Fruit fly (Drosophila melanogaster) whole organism, embryonic: ENCODE results near the gene CG13364.
A peak's percentile ranks its signal among the peaks of the same experiment; 100 is the strongest.

Source experiments
- Adf1 ChIP-seq: fragments of 200-800 bp; sonication (Bioruptor generic); IDR thresholded peaks from 2 replicates; pipeline ENCODE4 v1.3.6; 2022; ENCODE audit warnings: missing biosample characterization, missing genetic modification characterization
- Asciz ChIP-seq: fragments of 200-800 bp; sonication (Bioruptor generic); optimal IDR thresholded peaks from 2 replicates; lab custom pipeline; 2017; ENCODE audit warnings: missing biosample characterization, mild to moderate bottlenecking, missing genetic modification characterization, missing genetic modification reagents
- Atf3 ChIP-seq: fragments of 200-800 bp; sonication (Bioruptor generic); optimal IDR thresholded peaks from 3 replicates; lab custom pipeline; 2016; ENCODE audit warnings: missing biosample characterization, missing genetic modification characterization
- Awh ChIP-seq: fragments of 200-800 bp; sonication (Bioruptor generic); IDR thresholded peaks from 2 replicates; pipeline ENCODE4, ENCODE4 v1.3.6; 2022; ENCODE audit warnings: missing biosample characterization, missing genetic modification characterization
- CG10147 ChIP-seq: fragments of 200-800 bp; sonication (Bioruptor generic); optimal IDR thresholded peaks from 2 replicates; lab custom pipeline; 2019; ENCODE audit warnings: missing biosample characterization, mild to moderate bottlenecking, missing genetic modification characterization, moderate library complexity
- CG10462 ChIP-seq: fragments of 200-800 bp; sonication (Bioruptor generic); optimal IDR thresholded peaks from 2 replicates; lab custom pipeline; 2016; ENCODE audit warnings: missing biosample characterization, missing genetic modification characterization
- CG11695 ChIP-seq: fragments of 200-800 bp; sonication (Bioruptor generic); IDR thresholded peaks from 3 replicates; pipeline ENCODE4 v1.3.6; 2022; ENCODE audit warnings: missing biosample characterization, missing genetic modification characterization
- CG15269 ChIP-seq: fragments of 200-800 bp; sonication (Bioruptor generic); optimal IDR thresholded peaks from 2 replicates; lab custom pipeline; 2018; ENCODE audit warnings: missing biosample characterization, mild to moderate bottlenecking, missing genetic modification characterization, moderate library complexity
- CG15479 ChIP-seq: fragments of 200-800 bp; sonication (Bioruptor generic); optimal IDR thresholded peaks from 3 replicates; lab custom pipeline; 2019; ENCODE audit warnings: missing biosample characterization, mild to moderate bottlenecking, missing genetic modification characterization, moderate library complexity
- CG17328 ChIP-seq: fragments of 200-800 bp; sonication (Bioruptor generic); IDR thresholded peaks from 2 replicates; pipeline ENCODE4 v1.3.6; 2022; ENCODE audit warnings: missing biosample characterization, missing genetic modification characterization
- CG2202 ChIP-seq: fragments of 200-800 bp; sonication (Bioruptor generic); optimal IDR thresholded peaks from 2 replicates; lab custom pipeline; 2018; ENCODE audit warnings: missing biosample characterization, mild to moderate bottlenecking, missing genetic modification characterization
- CG4360 ChIP-seq: fragments of 200-800 bp; sonication (Bioruptor generic); IDR thresholded peaks from 2 replicates; pipeline ENCODE4 v1.3.6; 2022; ENCODE audit warnings: missing biosample characterization, missing genetic modification characterization
- CG6689 ChIP-seq: fragments of 200-800 bp; sonication (Bioruptor generic); IDR thresholded peaks from 2 replicates; pipeline ENCODE4 v1.3.6; 2022; ENCODE audit warnings: missing biosample characterization, missing genetic modification characterization
- CG7556 ChIP-seq: fragments of 200-800 bp; sonication (Bioruptor generic); optimal IDR thresholded peaks from 2 replicates; lab custom pipeline; 2017; ENCODE audit warnings: missing biosample characterization, mild to moderate bottlenecking, missing genetic modification characterization
- CG7928 ChIP-seq: fragments of 200-800 bp; sonication (Bioruptor generic); optimal IDR thresholded peaks from 2 replicates; lab custom pipeline; 2017; ENCODE audit warnings: missing biosample characterization, mild to moderate bottlenecking, missing genetic modification characterization
- CG8388 ChIP-seq: fragments of 200-800 bp; sonication (Bioruptor generic); optimal IDR thresholded peaks from 2 replicates; lab custom pipeline; 2019; ENCODE audit warnings: missing biosample characterization, mild to moderate bottlenecking, missing genetic modification characterization, moderate library complexity
- CG9817 ChIP-seq: fragments of 200-800 bp; sonication (Bioruptor generic); optimal IDR thresholded peaks from 2 replicates; lab custom pipeline; 2018; ENCODE audit warnings: missing biosample characterization, mild to moderate bottlenecking, missing genetic modification characterization, moderate library complexity
- CrebB ChIP-seq: fragments of 200-800 bp; sonication (Bioruptor generic); optimal IDR thresholded peaks from 3 replicates; lab custom pipeline; 2018; ENCODE audit warnings: missing biosample characterization, mild to moderate bottlenecking, missing genetic modification characterization
- D19A ChIP-seq: fragments of 200-800 bp; optimal IDR thresholded peaks from 3 replicates; lab custom pipeline; 2019; ENCODE audit warnings: missing biosample characterization, mild to moderate bottlenecking, missing genetic modification characterization, moderate library complexity
- Dad ChIP-seq: fragments of 200-800 bp; sonication (Bioruptor generic); optimal IDR thresholded peaks from 3 replicates; lab custom pipeline; 2016; ENCODE audit warnings: missing biosample characterization, missing genetic modification characterization
- Ets65A ChIP-seq: fragments of 200-800 bp; sonication (Bioruptor generic); peaks from one replicate; lab custom pipeline; 2016; ENCODE audit warnings: missing biosample characterization, missing genetic modification characterization
- Hr78 ChIP-seq, 2 experiments: fragments of 200-800 bp in 1 of 2; fragments of >200 bp in 1 of 2; sonication (Bioruptor generic) in 1 of 2; optimal IDR thresholded peaks; 2 replicates each; lab custom pipeline; 2017 to 2019; ENCODE audit warnings: missing biosample characterization in 2 of 2, missing genetic modification characterization in 2 of 2, mild to moderate bottlenecking in 1 of 2, moderate library complexity in 1 of 2
- Max ChIP-seq: fragments of 200-800 bp; sonication (Bioruptor generic); optimal IDR thresholded peaks from 2 replicates; lab custom pipeline; 2016; ENCODE audit warnings: missing biosample characterization, mild to moderate bottlenecking, missing genetic modification characterization
- Nf-YC ChIP-seq: fragments of 200-800 bp; optimal IDR thresholded peaks from 3 replicates; lab custom pipeline; 2019; ENCODE audit warnings: missing biosample characterization, mild to moderate bottlenecking, missing genetic modification characterization, moderate library complexity
- Six4 ChIP-seq: fragments of 200-800 bp; sonication (Bioruptor generic); optimal IDR thresholded peaks from 2 replicates; lab custom pipeline; 2016; ENCODE audit warnings: missing biosample characterization, missing genetic modification characterization
- Sry-β ChIP-seq: fragments of 200-800 bp; sonication (Bioruptor generic); optimal IDR thresholded peaks from 2 replicates; lab custom pipeline; 2018; ENCODE audit warnings: missing biosample characterization, mild to moderate bottlenecking, missing genetic modification characterization, moderate library complexity
- ab ChIP-seq: fragments of 200-800 bp; sonication (Bioruptor generic); optimal IDR thresholded peaks from 2 replicates; lab custom pipeline; 2016; ENCODE audit warnings: missing biosample characterization, missing genetic modification characterization
- abd-A ChIP-seq: fragments of 200-800 bp; sonication (Bioruptor generic); optimal IDR thresholded peaks from 3 replicates; lab custom pipeline; 2019; ENCODE audit warnings: missing biosample characterization, mild to moderate bottlenecking, missing genetic modification characterization, moderate library complexity
- amos ChIP-seq: fragments of 200-800 bp; sonication (Bioruptor generic); IDR thresholded peaks from 2 replicates; pipeline ENCODE4 v1.3.6; 2022; ENCODE audit warnings: missing biosample characterization, missing genetic modification characterization; ENCODE audit not compliant: partially characterized antibody
- ash1 ChIP-seq: fragments of 200-800 bp; sonication (Bioruptor generic); optimal IDR thresholded peaks from 2 replicates; lab custom pipeline; 2018; ENCODE audit warnings: missing biosample characterization, mild to moderate bottlenecking, missing genetic modification characterization
- ato ChIP-seq: fragments of 200-800 bp; sonication (Bioruptor generic); IDR thresholded peaks from 2 replicates; pipeline ENCODE4 v1.3.6; 2022; ENCODE audit warnings: missing biosample characterization, missing genetic modification characterization; ENCODE audit not compliant: partially characterized antibody
- br ChIP-seq: fragments of >200 bp; optimal IDR thresholded peaks from 2 replicates; lab custom pipeline; 2017
- cg ChIP-seq: fragments of 200-800 bp; sonication (Bioruptor generic); optimal IDR thresholded peaks from 3 replicates; lab custom pipeline; 2019; ENCODE audit warnings: missing biosample characterization, mild to moderate bottlenecking, missing genetic modification characterization, moderate library complexity
- ci ChIP-seq: fragments of 200-800 bp; sonication (Bioruptor generic); IDR thresholded peaks from 3 replicates; pipeline ENCODE4 v1.3.6; 2022; ENCODE audit warnings: missing biosample characterization, missing genetic modification characterization
- en ChIP-seq: fragments of 200-800 bp; sonication (Bioruptor generic); optimal IDR thresholded peaks from 2 replicates; lab custom pipeline; 2016; ENCODE audit warnings: missing biosample characterization, missing genetic modification characterization
- esg ChIP-seq: fragments of 200-800 bp; sonication (Bioruptor generic); conservative IDR thresholded peaks from 2 replicates; pipeline ENCODE4 v1.3.6; 2022; ENCODE audit warnings: missing biosample characterization, missing genetic modification characterization
- fd96Cb ChIP-seq: fragments of 200-800 bp; sonication (Bioruptor generic); optimal IDR thresholded peaks from 2 replicates; lab custom pipeline; 2018; ENCODE audit warnings: missing biosample characterization, mild to moderate bottlenecking, missing genetic modification characterization, moderate library complexity
- h ChIP-seq: fragments of >200 bp; optimal IDR thresholded peaks from 2 replicates; lab custom pipeline; 2017
- ken ChIP-seq: fragments of 200-800 bp; sonication (Bioruptor generic); IDR thresholded peaks from 3 replicates; pipeline ENCODE4 v1.3.6; 2022; ENCODE audit warnings: missing biosample characterization, missing genetic modification characterization
- knrl ChIP-seq: fragments of 200-800 bp; sonication (Bioruptor generic); IDR thresholded peaks from 3 replicates; pipeline ENCODE4 v1.3.6; 2022; ENCODE audit warnings: missing biosample characterization, missing genetic modification characterization; ENCODE audit not compliant: partially characterized antibody
- lmd ChIP-seq: fragments of 200-800 bp; sonication (Bioruptor generic); IDR thresholded peaks from 2 replicates; pipeline ENCODE4 v1.3.6; 2022; ENCODE audit warnings: missing biosample characterization, missing genetic modification characterization
- mld ChIP-seq: fragments of 200-800 bp; sonication (Bioruptor generic); IDR thresholded peaks from 3 replicates; pipeline ENCODE4 v1.3.6; 2022; ENCODE audit warnings: missing biosample characterization, missing genetic modification characterization; ENCODE audit not compliant: partially characterized antibody
- nom ChIP-seq: fragments of 200-800 bp; sonication (Bioruptor generic); optimal IDR thresholded peaks from 2 replicates; lab custom pipeline; 2017; ENCODE audit warnings: missing biosample characterization, missing genetic modification characterization, mild to moderate bottlenecking, moderate library complexity, missing genetic modification reagents
- pnt ChIP-seq: fragments of 200-800 bp; sonication (Bioruptor generic); optimal IDR thresholded peaks from 3 replicates; lab custom pipeline; 2016; ENCODE audit warnings: missing biosample characterization, missing genetic modification characterization
- row ChIP-seq: fragments of 200-800 bp; sonication (Bioruptor generic); IDR thresholded peaks from 3 replicates; pipeline ENCODE4 v1.3.6; 2022; ENCODE audit warnings: missing biosample characterization, missing genetic modification characterization
- sima ChIP-seq: fragments of 200-800 bp; sonication (Bioruptor generic); optimal IDR thresholded peaks from 2 replicates; lab custom pipeline; 2016; ENCODE audit warnings: missing biosample characterization, missing genetic modification characterization
- sob ChIP-seq: fragments of 200-800 bp; sonication (Bioruptor generic); IDR thresholded peaks from 2 replicates; pipeline ENCODE4 v1.3.6; 2022; ENCODE audit warnings: missing biosample characterization, missing genetic modification characterization
- tna ChIP-seq: fragments of 200-800 bp; sonication (Bioruptor generic); IDR thresholded peaks from 2 replicates; pipeline ENCODE4 v1.3.6; 2022; ENCODE audit warnings: missing biosample characterization, missing genetic modification characterization; ENCODE audit not compliant: partially characterized antibody
- zen2 ChIP-seq: fragments of 200-800 bp; sonication (Bioruptor generic); IDR thresholded peaks from 3 replicates; pipeline ENCODE4 v1.3.6; 2022; ENCODE audit warnings: missing biosample characterization, missing genetic modification characterization; ENCODE audit not compliant: partially characterized antibody

The CG13364 gene

DNA sequence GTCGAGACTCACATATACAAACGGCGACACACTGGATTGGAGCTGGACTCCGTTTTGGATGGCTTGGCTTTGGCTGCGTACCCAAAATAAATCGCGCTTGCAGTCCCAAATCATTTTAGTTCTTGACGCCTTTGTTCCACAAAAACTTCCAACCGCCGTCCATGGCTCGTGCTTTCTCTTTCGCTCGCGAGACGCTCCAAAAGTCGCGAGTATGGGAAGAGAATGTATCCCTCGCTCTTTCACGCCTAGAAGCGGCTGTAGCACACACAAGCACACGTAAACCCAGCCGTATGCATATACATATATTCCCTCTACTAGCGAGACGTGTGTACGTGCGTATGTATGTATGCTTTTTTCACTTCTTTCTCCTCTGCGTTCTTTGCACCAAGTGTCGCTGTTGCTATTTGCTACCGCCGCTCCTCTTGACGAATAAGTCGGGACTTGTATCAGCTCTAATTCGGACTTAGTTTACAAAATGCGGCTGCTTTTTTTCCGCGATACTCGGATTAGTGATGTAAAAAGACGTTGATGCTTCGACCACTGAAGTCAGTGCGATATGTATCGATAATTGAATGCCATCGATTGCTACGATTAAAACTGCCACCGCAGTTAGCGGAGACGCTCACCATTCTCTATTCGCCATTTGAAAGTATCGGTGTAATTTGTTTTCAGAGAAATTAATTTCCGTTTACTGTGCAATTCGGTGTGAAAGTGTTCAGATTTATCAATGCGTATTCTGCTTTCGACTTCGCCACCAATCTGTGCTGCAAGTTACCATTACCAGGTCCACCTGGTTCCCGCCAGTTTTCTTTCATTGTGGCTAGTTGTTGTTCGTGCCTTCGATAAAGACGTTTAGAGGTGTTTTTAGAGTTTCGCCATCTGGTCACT is 30.7 kb upstream of the CG13364 start, which contains the start of the genes Hmt4-20 and SkpA (continued):
- no peak for TF ChIP-seq Asciz (GFP tag; lab: Kevin White, UChicago)
- TF ChIP-seq CG15269 (tag; lab: Kevin White, UChicago): no peak
- peak; percentile 76; the same call in 1 of the 3 replicates for TF ChIP-seq zen2
- TF ChIP-seq ab: no peak
- no peak for TF ChIP-seq h (lab: Kevin White, UChicago)
- no peak for TF ChIP-seq CG7556 (GFP tag; lab: Kevin White, UChicago)
- TF ChIP-seq Nf-YC (tag; lab: Kevin White, UChicago): no peak
- TF ChIP-seq ci (GFP tag; lab: Robert Waterston, UW): 0 out of 3 replicates have a peak, but pooled peaks have one; percentile 27
- TF ChIP-seq fd96Cb (tag; lab: Kevin White, UChicago): no peak
- no peak for TF ChIP-seq CG8388 (GFP tag; lab: Kevin White, UChicago)
- TF ChIP-seq amos (GFP tag; lab: Robert Waterston, UW): peak; percentile 97
- TF ChIP-seq knrl: peak; percentile 96
- TF ChIP-seq CrebB (tag; lab: Kevin White, UChicago): no peak
- TF ChIP-seq CG9817 (tag; lab: Kevin White, UChicago): peak; percentile 14
- TF ChIP-seq cg (GFP tag; lab: Kevin White, UChicago): peak; percentile 88
- TF ChIP-seq CG7928 (GFP tag; lab: Kevin White, UChicago): no peak
- no peak for TF ChIP-seq esg (GFP tag; lab: Robert Waterston, UW)
- TF ChIP-seq CG10462 (GFP tag; lab: Kevin White, UChicago): no peak
- no peak for TF ChIP-seq CG6689
- TF ChIP-seq Max: no peak
- no peak for TF ChIP-seq Dad (GFP tag; lab: Kevin White, UChicago)
- TF ChIP-seq CG4360 (GFP tag; lab: Robert Waterston, UW): no peak
- no peak for TF ChIP-seq sob (GFP tag; lab: Robert Waterston, UW)
- TF ChIP-seq row: peak; percentile 33; the same call in 2 of the 3 replicates
- TF ChIP-seq pnt: no peak
- no peak for TF ChIP-seq Atf3 (GFP tag; lab: Kevin White, UChicago)
- no peak for TF ChIP-seq Six4 (GFP tag; lab: Kevin White, UChicago)
- TF ChIP-seq CG17328 (GFP tag; lab: Robert Waterston, UW): no peak
- TF ChIP-seq en (GFP tag; lab: Kevin White, UChicago): no peak
- no peak for TF ChIP-seq br (lab: Kevin White, UChicago)
- no peak for TF ChIP-seq nom (GFP tag; lab: Kevin White, UChicago)
- TF ChIP-seq D19A (tag; lab: Kevin White, UChicago): no peak
- no peak for TF ChIP-seq sima (GFP tag; lab: Kevin White, UChicago)
- no peak for TF ChIP-seq CG15479 (GFP tag; lab: Kevin White, UChicago)
- peak; percentile 78; the same call in 2 of the 3 replicates for TF ChIP-seq mld (GFP tag; lab: Robert Waterston, UW)
- TF ChIP-seq Adf1 (GFP tag; lab: Robert Waterston, UW): no peak; the same call in 1 of the 2 replicates
- TF ChIP-seq Hr78 (GFP tag; optimal IDR thresholded peaks at IDR 0.05; lab: Kevin White, UChicago): no peak
- no peak for TF ChIP-seq ash1 (GFP tag; lab: Kevin White, UChicago)
- peak; percentile 6 for TF ChIP-seq abd-A (tag; lab: Kevin White, UChicago)
- TF ChIP-seq ken (GFP tag; lab: Robert Waterston, UW): 0 out of 3 replicates have a peak, but pooled peaks have one; percentile 16
- TF ChIP-seq Awh (GFP tag; lab: Robert Waterston, UW): no peak
- TF ChIP-seq CG2202 (tag; lab: Kevin White, UChicago): no peak
- peak; percentile 85 for TF ChIP-seq tna
- no peak for TF ChIP-seq CG11695 (GFP tag; lab: Robert Waterston, UW)
- no peak for TF ChIP-seq lmd (GFP tag; lab: Robert Waterston, UW)
- no peak for TF ChIP-seq CG10147 (GFP tag; lab: Kevin White, UChicago)
- peak; percentile 88 for TF ChIP-seq ato (GFP tag; lab: Robert Waterston, UW)
- TF ChIP-seq Sry-β: peak; percentile 50
- TF ChIP-seq Ets65A (GFP tag; lab: Kevin White, UChicago): peak; percentile 94
